Worm (Caenorhabditis elegans) whole organism, L3 larva: ENCODE results near the gene spp-4.

Source experiments
- ama-1 ChIP-seq: fragments of 150-350 bp; optimal IDR thresholded peaks from 2 replicates; lab custom pipeline; 2018
- ceh-82 ChIP-seq: fragments of 150-350 bp; optimal IDR thresholded peaks from 2 replicates; lab custom pipeline; 2014; ENCODE audit warnings: missing biosample characterization, missing genetic modification characterization
- elt-2 ChIP-seq: sonication (generic microtip); optimal IDR thresholded peaks from 2 replicates; lab custom pipeline; 2016; ENCODE audit warnings: missing genetic modification reagents, mild to moderate bottlenecking, missing genetic modification characterization, missing compliant biosample characterization
- fkh-10 ChIP-seq: sonication (generic microtip); optimal IDR thresholded peaks from 2 replicates; lab custom pipeline; 2017; ENCODE audit warnings: missing biosample characterization, missing genetic modification reagents, missing genetic modification characterization
- lin-39 ChIP-seq: fragments of 150-350 bp; optimal IDR thresholded peaks from 2 replicates; lab custom pipeline; 2018; ENCODE audit warnings: missing biosample characterization, missing genetic modification reagents, missing genetic modification characterization
- mdl-1 ChIP-seq: fragments of 150-350 bp; optimal IDR thresholded peaks from 2 replicates; lab custom pipeline; 2014; ENCODE audit warnings: missing biosample characterization, missing genetic modification characterization
- mml-1 ChIP-seq: fragments of 150-350 bp; sonication (generic microtip); optimal IDR thresholded peaks from 3 replicates; lab custom pipeline; 2014; ENCODE audit warnings: missing biosample characterization, missing genetic modification characterization
- nhr-237 ChIP-seq: fragments of 150-350 bp; optimal IDR thresholded peaks from 2 replicates; lab custom pipeline; 2014; ENCODE audit warnings: missing biosample characterization, missing genetic modification characterization
- nhr-77 ChIP-seq: fragments of 150-350 bp; optimal IDR thresholded peaks from 2 replicates; lab custom pipeline; 2014; ENCODE audit warnings: missing biosample characterization, missing genetic modification characterization
- pha-4 ChIP-seq: fragments of 150-350 bp; optimal IDR thresholded peaks from 2 replicates; lab custom pipeline; 2014; ENCODE audit warnings: missing biosample characterization, missing genetic modification reagents, missing genetic modification characterization
- zag-1 ChIP-seq: fragments of 150-350 bp; optimal IDR thresholded peaks from 2 replicates; lab custom pipeline; 2014; ENCODE audit warnings: missing biosample characterization, missing genetic modification characterization

ce11 chrX:7343747-7344146 is 25.2 kb upstream of the spp-4 start, which contains the start of gene C07D8.5:
- TF ChIP-seq nhr-77 (tag; lab: Kevin White, UChicago) = no peak
- TF ChIP-seq mdl-1 (tag; lab: Kevin White, UChicago) = no peak
- no peak for TF ChIP-seq nhr-237
- TF ChIP-seq elt-2 (tag; lab: Kevin White, UChicago) = no peak
- TF ChIP-seq pha-4 = no peak
- TF ChIP-seq mml-1 (tag; lab: Kevin White, UChicago) = no peak
- TF ChIP-seq fkh-10 = no peak
- TF ChIP-seq lin-39 (tag; lab: Kevin White, UChicago) = no peak
- no peak for TF ChIP-seq ceh-82 (tag; lab: Kevin White, UChicago)
- no peak for TF ChIP-seq ama-1 (lab: Kevin White, UChicago)
- TF ChIP-seq zag-1 = no peak
